Worm (Caenorhabditis elegans) whole organism, young adult: ENCODE results near the gene K09C8.8.

ENCODE experiments used
- F55B11.4 ChIP-seq: sonication (generic microtip); optimal IDR thresholded peaks from 2 replicates; lab custom pipeline; 2016; ENCODE audit warnings: missing compliant biosample characterization, missing genetic modification characterization, borderline replicate concordance; ENCODE audit not compliant: insufficient read depth
- F57C9.4 ChIP-seq: sonication (generic microtip); optimal IDR thresholded peaks from 2 replicates; lab custom pipeline; 2017; ENCODE audit warnings: mild to moderate bottlenecking, missing genetic modification characterization, missing compliant biosample characterization
- Y67H2A.10 ChIP-seq: fragments of 200-800 bp; sonication (Bioruptor generic); conservative IDR thresholded peaks from 2 replicates; pipeline ENCODE4 v1.3.6; 2022; ENCODE audit warnings: missing genetic modification reagents, missing genetic modification characterization, missing compliant biosample characterization
- ama-1 ChIP-seq, 3 experiments: fragments of 150-350 bp in 1 of 3; sonication (generic microtip) in 2 of 3; optimal IDR thresholded peaks; 2 replicates each; lab custom pipeline; 2014 to 2018; ENCODE audit warnings: missing biosample characterization in 2 of 3, missing genetic modification characterization in 2 of 3, missing genetic modification reagents in 2 of 3
- aptf-3 ChIP-seq: fragments of 200-800 bp; sonication (Bioruptor generic); IDR thresholded peaks from 2 replicates; pipeline ENCODE4 v1.3.6; 2022; ENCODE audit warnings: missing genetic modification characterization, missing compliant biosample characterization
- die-1 ChIP-seq: sonication (generic microtip); optimal IDR thresholded peaks from 2 replicates; lab custom pipeline; 2016; ENCODE audit warnings: missing genotype, mild to moderate bottlenecking, missing genetic modification characterization, missing compliant biosample characterization
- dox-1 ChIP-seq: fragments of 200-800 bp; sonication (Bioruptor generic); IDR thresholded peaks from 2 replicates; pipeline ENCODE4 v1.3.6; 2022; ENCODE audit warnings: missing genetic modification reagents, missing genetic modification characterization, missing compliant biosample characterization
- let-607 ChIP-seq, 2 experiments: fragments of 200-800 bp in 1 of 2; sonication (Bioruptor generic) in 1 of 2; sonication (generic microtip) in 1 of 2; optimal IDR thresholded peaks; 2 replicates each; lab custom pipeline; 2016 to 2018; ENCODE audit warnings: mild to moderate bottlenecking in 2 of 2, missing compliant biosample characterization in 2 of 2, missing genetic modification characterization in 2 of 2, moderate library complexity in 2 of 2, missing genotype in 1 of 2
- mcd-1 ChIP-seq: fragments of 200-800 bp; sonication (Bioruptor generic); IDR thresholded peaks from 2 replicates; pipeline ENCODE4 v1.3.6; 2022; ENCODE audit warnings: missing genetic modification reagents, missing genetic modification characterization, missing compliant biosample characterization
- nhr-120 ChIP-seq: fragments of 200-800 bp; sonication (Bioruptor generic); IDR thresholded peaks from 2 replicates; pipeline ENCODE4 v1.3.6; 2022; ENCODE audit warnings: missing genetic modification characterization, missing compliant biosample characterization
- rcor-1 ChIP-seq: fragments of 200-800 bp; sonication (Bioruptor generic); IDR thresholded peaks from 2 replicates; pipeline ENCODE4 v1.3.6; 2022; ENCODE audit warnings: missing genetic modification reagents, missing genetic modification characterization, missing compliant biosample characterization
- snpc-4 ChIP-seq, 5 experiments: fragments of 150-350 bp in 1 of 5; sonication (generic microtip) in 4 of 5; optimal IDR thresholded peaks; 2 replicates each; lab custom pipeline; 2014 to 2018; ENCODE audit warnings: missing genetic modification characterization in 5 of 5, missing biosample characterization in 3 of 5, antibody characterized with exemption in 2 of 5, mild to moderate bottlenecking in 2 of 5, missing compliant biosample characterization in 2 of 5, missing genotype in 2 of 5, moderate library complexity in 2 of 5, missing genetic modification reagents in 1 of 5
- unc-130 ChIP-seq: sonication (generic microtip); optimal IDR thresholded peaks from 2 replicates; lab custom pipeline; 2016; ENCODE audit warnings: missing genetic modification reagents, missing genetic modification characterization, missing compliant biosample characterization
- unc-62 ChIP-seq: fragments of 150-350 bp; optimal IDR thresholded peaks from 2 replicates; lab custom pipeline; 2014; ENCODE audit warnings: missing biosample characterization, missing genetic modification reagents, missing genetic modification characterization

ce11 chrX:10953834-10954233, 16.9 kb upstream of the K09C8.8 start, which contains the start of gene pbo-4:
- TF ChIP-seq let-607 (tag; optimal IDR thresholded peaks at IDR 0.05; lab: Kevin White, UChicago) (no peak), snpc-4 (GFP tag; optimal IDR thresholded peaks at IDR 0.05; lab: Kevin White, UChicago) (no peak), snpc-4 (tag; optimal IDR thresholded peaks at IDR 0.05; lab: Kevin White, UChicago) (no peak), rcor-1 (GFP tag; lab: Robert Waterston, UW) (no peak), nhr-120 (no peak), die-1 (tag; lab: Kevin White, UChicago) (no peak), Y67H2A.10 (GFP tag; lab: Robert Waterston, UW) (no peak), F57C9.4 (tag; lab: Kevin White, UChicago) (no peak), unc-130 (GFP tag; lab: Kevin White, UChicago) (no peak), aptf-3 (GFP tag; lab: Robert Waterston, UW) (no peak), mcd-1 (GFP tag; lab: Robert Waterston, UW) (no peak), dox-1 (GFP tag; lab: Robert Waterston, UW) (no peak), F55B11.4 (tag; lab: Kevin White, UChicago) (no peak), ama-1 (optimal IDR thresholded peaks at IDR 0.05; lab: Kevin White, UChicago) (no peak), ama-1 (GFP tag; optimal IDR thresholded peaks at IDR 0.05; lab: Kevin White, UChicago) (no peak), unc-62 (GFP tag; lab: Kevin White, UChicago) (no peak)
